Fruit fly (Drosophila melanogaster): ENCODE measurements around the gene CG11000.

- TF ChIP-seq Hr83 (GFP tag; optimal IDR thresholded peaks at IDR 0.05; ENCODE audit: poor library complexity, severe bottlenecking) (peak; percentile 86), fru (GFP tag; optimal IDR thresholded peaks at IDR 0.05) (peak; percentile 99), usp (GFP tag; optimal IDR thresholded peaks at IDR 0.05) (no peak), Mio (GFP tag; optimal IDR thresholded peaks at IDR 0.05) (peak; percentile 92), Hr78 (GFP tag; optimal IDR thresholded peaks at IDR 0.05) (no peak), Hnf4 (GFP tag; optimal IDR thresholded peaks at IDR 0.05) (peak; percentile 99), br (GFP tag; optimal IDR thresholded peaks at IDR 0.05) (peak; percentile 99), foxo (GFP tag; optimal IDR thresholded peaks at IDR 0.05) (peak; percentile 96 to 99), CrebA (GFP tag; optimal IDR thresholded peaks at IDR 0.05; ENCODE audit: borderline replicate concordance) (no peak), Myc (optimal IDR thresholded peaks at IDR 0.05) (peak; percentile 21), Rel (GFP tag; optimal IDR thresholded peaks at IDR 0.05) (peak; percentile 94), Rel (tag; optimal IDR thresholded peaks at IDR 0.05) (peak; percentile 92), N (GFP tag; optimal IDR thresholded peaks at IDR 0.05) (no peak)
Observed at dm6 chr3R:5791497-5791896, 10.6 kb upstream of the CG11000 start, which contains the start of gene Hpf1.
